Worm (Caenorhabditis elegans) whole organism, mixed stage, embryonic: ENCODE measurements around the gene F17C11.12.

Experiments used
- blmp-1 ChIP-seq: fragments of 150-350 bp; optimal IDR thresholded peaks from 2 replicates; lab custom pipeline; 2014; ENCODE audit warnings: missing biosample characterization, missing genetic modification characterization
- ceh-39 ChIP-seq: fragments of 150-350 bp; optimal IDR thresholded peaks from 2 replicates; lab custom pipeline; 2014; ENCODE audit warnings: missing biosample characterization, missing genetic modification characterization
- ces-1 ChIP-seq: fragments of 150-350 bp; optimal IDR thresholded peaks from 2 replicates; lab custom pipeline; 2014; ENCODE audit warnings: missing biosample characterization, missing genetic modification reagents, missing genetic modification characterization
- lin-32 ChIP-seq: fragments of 200-800 bp; sonication (Bioruptor generic); optimal IDR thresholded peaks from 2 replicates; lab custom pipeline; 2018; ENCODE audit warnings: mild to moderate bottlenecking, missing genetic modification characterization, missing compliant biosample characterization
- mep-1 ChIP-seq: fragments of 150-350 bp; optimal IDR thresholded peaks from 2 replicates; lab custom pipeline; 2017; ENCODE audit warnings: missing biosample characterization, missing genetic modification reagents, missing genetic modification characterization, inconsistent platforms
- nhr-12 ChIP-seq: fragments of 150-350 bp; optimal IDR thresholded peaks from 2 replicates; lab custom pipeline; 2014; ENCODE audit warnings: missing biosample characterization, missing genetic modification characterization
- nhr-237 ChIP-seq: fragments of 150-350 bp; optimal IDR thresholded peaks from 2 replicates; lab custom pipeline; 2014; ENCODE audit warnings: missing biosample characterization, missing genetic modification characterization
- snpc-4 ChIP-seq: fragments of 150-350 bp; optimal IDR thresholded peaks from 2 replicates; lab custom pipeline; 2014; ENCODE audit warnings: missing biosample characterization, missing genetic modification characterization

- TF ChIP-seq nhr-237 (tag; lab: Kevin White, UChicago): no peak
- TF ChIP-seq nhr-12 (tag; lab: Kevin White, UChicago): no peak
- TF ChIP-seq blmp-1 (tag; lab: Kevin White, UChicago): no peak
- no peak for TF ChIP-seq lin-32 (GFP tag; lab: Kevin White, UChicago)
- TF ChIP-seq snpc-4 (tag; lab: Kevin White, UChicago): no peak
- TF ChIP-seq ceh-39 (tag; lab: Kevin White, UChicago): no peak
- TF ChIP-seq ces-1 (GFP tag; lab: Kevin White, UChicago): no peak
- TF ChIP-seq mep-1 (tag; lab: Kevin White, UChicago): no peak
Observed at ce11 chrV:10955681-10956476, 19.2 kb upstream of the F17C11.12 start, which contains the start of gene F17C11.13.
